Worm (Caenorhabditis elegans): ENCODE measurements around the gene R160.4.

- TF ChIP-seq nhr-237 (tag; optimal IDR thresholded peaks at IDR 0.05), result no peak
- no peak for TF ChIP-seq elt-3 (tag; optimal IDR thresholded peaks at IDR 0.05)
- TF ChIP-seq lsy-2 (tag; optimal IDR thresholded peaks at IDR 0.05), result no peak
- TF ChIP-seq hlh-1 (tag; optimal IDR thresholded peaks at IDR 0.05), result no peak
- TF ChIP-seq blmp-1 (tag; optimal IDR thresholded peaks at IDR 0.05), result no peak
- TF ChIP-seq lin-13 (tag; optimal IDR thresholded peaks at IDR 0.05), result no peak
- no peak for TF ChIP-seq pha-4 (tag; optimal IDR thresholded peaks at IDR 0.05)
- TF ChIP-seq ztf-11 (tag; optimal IDR thresholded peaks at IDR 0.05), result no peak
Observed at ce11 chrX:4328816-4329215, 39.9 kb downstream of the R160.4 start, which contains the start of gene C24A8.5.

All from whole organism, mixed stage, embryonic.